Worm (Caenorhabditis elegans): ENCODE results near the gene cyn-4.

The cyn-4 gene

DNA sequence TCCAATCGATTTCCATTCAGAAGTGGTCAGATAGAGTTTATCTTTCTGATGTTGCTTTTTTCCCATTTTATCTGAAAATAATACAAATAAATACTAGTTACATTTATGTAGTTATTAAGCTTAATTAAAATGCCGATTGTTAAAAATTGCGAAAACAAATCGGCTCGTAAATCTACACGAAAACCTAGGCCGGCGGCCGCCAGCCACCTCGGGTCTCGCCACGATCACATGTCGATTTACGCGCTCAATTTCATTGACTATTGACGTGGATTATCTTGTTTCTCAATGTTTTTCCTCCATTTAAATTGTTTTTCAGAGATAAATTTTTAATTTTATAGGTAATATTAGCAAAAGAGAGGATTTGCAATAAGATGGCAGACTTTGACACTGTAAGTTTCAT, at the start of gene cyn-4, which contains the start of gene copz-1:
TSS of gene cyn-4 (minus strand) at position 71 of the 400 bp plus-strand sequence.
TSS of gene copz-1 (plus strand) at position 339 of the 400 bp plus-strand sequence.
- TF ChIP-seq elt-1 (tag; optimal IDR thresholded peaks at IDR 0.05) (no peak), ceh-16 (tag; optimal IDR thresholded peaks at IDR 0.05) (peak; percentile 57), lin-11 (tag; optimal IDR thresholded peaks at IDR 0.05) (peak; percentile 88), nhr-129 (tag; optimal IDR thresholded peaks at IDR 0.05) (peak; percentile 48), sma-9 (GFP tag; optimal IDR thresholded peaks at IDR 0.05) (peak; percentile 87), sma-9 (tag; optimal IDR thresholded peaks at IDR 0.05) (no peak), nhr-11 (tag; optimal IDR thresholded peaks at IDR 0.05) (no peak), peb-1 (tag; optimal IDR thresholded peaks at IDR 0.05) (no peak), skn-1 (tag; optimal IDR thresholded peaks at IDR 0.05) (no peak), nhr-6 (tag; optimal IDR thresholded peaks at IDR 0.05) (no peak), Y55F3AM.14 (GFP tag; optimal IDR thresholded peaks at IDR 0.05) (no peak), nhr-21 (tag; optimal IDR thresholded peaks at IDR 0.05) (peak; percentile 60), crh-2 (tag; optimal IDR thresholded peaks at IDR 0.05) (peak; percentile 92), dmd-4 (tag; optimal IDR thresholded peaks at IDR 0.05) (no peak), lsy-2 (tag; optimal IDR thresholded peaks at IDR 0.05) (peak; percentile 79 to 95), nhr-10 (tag; optimal IDR thresholded peaks at IDR 0.05) (no peak), sma-3 (GFP tag; optimal IDR thresholded peaks at IDR 0.05) (peak; percentile 86), ama-1 (optimal IDR thresholded peaks at IDR 0.05) (no peak), aly-2 (tag; optimal IDR thresholded peaks at IDR 0.05) (no peak), alr-1 (tag; optimal IDR thresholded peaks at IDR 0.05) (no peak), R02D3.7 (tag; optimal IDR thresholded peaks at IDR 0.05) (peak; percentile 94), unc-55 (GFP tag; optimal IDR thresholded peaks at IDR 0.05) (peak; percentile 90), lin-13 (GFP tag; optimal IDR thresholded peaks at IDR 0.05) (peak; percentile 78), mbf-1 (tag; optimal IDR thresholded peaks at IDR 0.05) (no peak), elt-3 (tag; optimal IDR thresholded peaks at IDR 0.05) (no peak), nhr-12 (tag; optimal IDR thresholded peaks at IDR 0.05) (no peak), fos-1 (tag; optimal IDR thresholded peaks at IDR 0.05) (peak; percentile 53), mab-5 (tag; optimal IDR thresholded peaks at IDR 0.05) (peak; percentile 42), F13H6.1 (tag; optimal IDR thresholded peaks at IDR 0.05) (peak; percentile 79), ztf-11 (tag; optimal IDR thresholded peaks at IDR 0.05) (no peak), snpc-4 (tag; optimal IDR thresholded peaks at IDR 0.05) (peak; percentile 11), unc-62 (GFP tag; optimal IDR thresholded peaks at IDR 0.05) (no peak), blmp-1 (tag; optimal IDR thresholded peaks at IDR 0.05; ENCODE audit: insufficient read depth) (no peak), gmeb-1 (tag; optimal IDR thresholded peaks at IDR 0.05) (peak; percentile 74), mdl-1 (tag; optimal IDR thresholded peaks at IDR 0.05) (no peak), nhr-77 (tag; optimal IDR thresholded peaks at IDR 0.05) (no peak), ztf-4 (tag; optimal IDR thresholded peaks at IDR 0.05) (peak; percentile 44), ceh-82 (tag; optimal IDR thresholded peaks at IDR 0.05) (peak; percentile 22), ztf-1 (GFP tag; conservative IDR thresholded peaks at IDR 0.05) (no peak), unc-39 (tag; optimal IDR thresholded peaks at IDR 0.05) (no peak), nhr-237 (tag; optimal IDR thresholded peaks at IDR 0.05) (no peak), C34F6.9 (tag; optimal IDR thresholded peaks at IDR 0.05) (peak; percentile 88), nhr-23 (tag; optimal IDR thresholded peaks at IDR 0.05) (no peak), zag-1 (tag; optimal IDR thresholded peaks at IDR 0.05) (no peak), ZK546.5 (tag; optimal IDR thresholded peaks at IDR 0.05) (no peak), egl-27 (tag; optimal IDR thresholded peaks at IDR 0.05) (no peak), nhr-25 (tag; optimal IDR thresholded peaks at IDR 0.05) (peak; percentile 72), lin-39 (tag; optimal IDR thresholded peaks at IDR 0.05) (no peak), sem-4 (tag; optimal IDR thresholded peaks at IDR 0.05) (peak; percentile 58)
